Fruit fly (Drosophila melanogaster) whole organism: ENCODE results near the gene CG13117.

Experiments used
- CG8478 ChIP-seq: fragments of >200 bp; optimal IDR thresholded peaks from 2 replicates; lab custom pipeline; 2018; ENCODE audit warnings: inconsistent platforms
- Dll ChIP-seq: fragments of >200 bp; optimal IDR thresholded peaks from 2 replicates; lab custom pipeline; 2017
- EcR ChIP-seq, 2 experiments: fragments of >200 bp; optimal IDR thresholded peaks; 2 replicates each; lab custom pipeline; 2017; ENCODE audit warnings: missing biosample characterization in 2 of 2, missing genetic modification characterization in 2 of 2, missing genetic modification reagents in 2 of 2
- pan ChIP-seq: fragments of >200 bp; optimal IDR thresholded peaks from 2 replicates; lab custom pipeline; 2017
- psq ChIP-seq: fragments of >200 bp; optimal IDR thresholded peaks from 2 replicates; lab custom pipeline; 2017
- usp ChIP-seq: fragments of >200 bp; optimal IDR thresholded peaks from 2 replicates; lab custom pipeline; 2017; ENCODE audit warnings: missing biosample characterization, missing genetic modification characterization, mixed read lengths

CG13117 gene

dm6 chr2L:9700454-9700853 is 36.0 kb upstream of the CG13117 start, which contains the start of gene pelo:
Gene pelo (plus strand): TSS chr2L:9700810.
- no peak for TF ChIP-seq CG8478 (lab: Kevin White, UChicago)

- TF ChIP-seq CG8478 (lab: Kevin White, UChicago) (no peak), usp (GFP tag; lab: Kevin White, UChicago) (no peak), psq (lab: Kevin White, UChicago) (no peak), pan (lab: Kevin White, UChicago) (no peak), EcR (GFP tag; optimal IDR thresholded peaks at IDR 0.05; lab: Kevin White, UChicago) (no peak), Dll (lab: Kevin White, UChicago) (no peak)
Measured at dm6 chr2L:9703000-9703399, 33.4 kb upstream of the CG13117 start.

- TF ChIP-seq CG8478 (lab: Kevin White, UChicago) (no peak), psq (lab: Kevin White, UChicago) (no peak), EcR (GFP tag; optimal IDR thresholded peaks at IDR 0.05; lab: Kevin White, UChicago) (no peak), usp (GFP tag; lab: Kevin White, UChicago) (no peak), pan (lab: Kevin White, UChicago) (no peak), Dll (lab: Kevin White, UChicago) (no peak)
Measured at dm6 chr2L:9704343-9704742, 32.1 kb upstream of the CG13117 start.

- no peak for TF ChIP-seq pan (lab: Kevin White, UChicago)
- no peak for TF ChIP-seq psq (lab: Kevin White, UChicago)
- TF ChIP-seq EcR (GFP tag; optimal IDR thresholded peaks at IDR 0.05; lab: Kevin White, UChicago) = no peak
- TF ChIP-seq Dll (lab: Kevin White, UChicago) = no peak
- TF ChIP-seq CG8478 (lab: Kevin White, UChicago) = no peak
- TF ChIP-seq usp (GFP tag; lab: Kevin White, UChicago) = no peak
Measured at dm6 chr2L:9705291-9705690, 31.2 kb upstream of the CG13117 start.

dm6 chr2L:9705872-9706317 is 30.6 kb upstream of the CG13117 start, which contains the start of gene CG31710:
Gene CG31710 (minus strand): TSS chr2L:9705954.
- TF ChIP-seq EcR (GFP tag; optimal IDR thresholded peaks at IDR 0.05; lab: Kevin White, UChicago) (no peak), CG8478 (lab: Kevin White, UChicago) (no peak), Dll (lab: Kevin White, UChicago) (no peak), usp (GFP tag; lab: Kevin White, UChicago) (no peak), psq (lab: Kevin White, UChicago) (no peak), pan (lab: Kevin White, UChicago) (no peak)

- TF ChIP-seq usp (GFP tag; lab: Kevin White, UChicago) (no peak), psq (lab: Kevin White, UChicago) (no peak), pan (lab: Kevin White, UChicago) (no peak), Dll (lab: Kevin White, UChicago) (no peak), CG8478 (lab: Kevin White, UChicago) (no peak), EcR (GFP tag; optimal IDR thresholded peaks at IDR 0.05; lab: Kevin White, UChicago) (no peak)
Measured at dm6 chr2L:9707103-9707502, 29.3 kb upstream of the CG13117 start.

- TF ChIP-seq Dll (lab: Kevin White, UChicago) (no peak), pan (lab: Kevin White, UChicago) (no peak), psq (lab: Kevin White, UChicago) (no peak), CG8478 (lab: Kevin White, UChicago) (no peak), usp (GFP tag; lab: Kevin White, UChicago) (no peak), EcR (GFP tag; optimal IDR thresholded peaks at IDR 0.05; lab: Kevin White, UChicago) (no peak)
Measured at dm6 chr2L:9707514-9708094, 28.8 kb upstream of the CG13117 start.

dm6 chr2L:9711107-9711585 is 25.3 kb upstream of the CG13117 start, which contains the start of gene CG4364:
Gene CG4364 (minus strand): TSS chr2L:9711271.
- no peak for TF ChIP-seq usp (GFP tag; lab: Kevin White, UChicago)
- no peak for TF ChIP-seq EcR (GFP tag; optimal IDR thresholded peaks at IDR 0.05; lab: Kevin White, UChicago)
- TF ChIP-seq pan (lab: Kevin White, UChicago) = no peak
- TF ChIP-seq Dll (lab: Kevin White, UChicago) = no peak
- TF ChIP-seq CG8478 (lab: Kevin White, UChicago) = no peak

- TF ChIP-seq CG8478 (lab: Kevin White, UChicago) (no peak), Dll (lab: Kevin White, UChicago) (no peak), usp (GFP tag; lab: Kevin White, UChicago) (no peak), pan (lab: Kevin White, UChicago) (no peak), psq (lab: Kevin White, UChicago) (no peak), EcR (GFP tag; optimal IDR thresholded peaks at IDR 0.05; lab: Kevin White, UChicago) (no peak)
Measured at dm6 chr2L:9728791-9729190, 7.7 kb upstream of the CG13117 start.

- TF ChIP-seq EcR (GFP tag; optimal IDR thresholded peaks at IDR 0.05; lab: Kevin White, UChicago) (no peak), psq (lab: Kevin White, UChicago) (no peak), usp (GFP tag; lab: Kevin White, UChicago) (no peak), pan (lab: Kevin White, UChicago) (no peak), Dll (lab: Kevin White, UChicago) (no peak), CG8478 (lab: Kevin White, UChicago) (no peak)
Measured at dm6 chr2L:9729618-9730284, 6.7 kb upstream of the CG13117 start, which contains the start of gene CG13116. Gene CG13116 (plus strand): TSS chr2L:9729940.

dm6 chr2L:9731269-9731668 is 5.2 kb upstream of the CG13117 start:
- no peak for TF ChIP-seq psq (lab: Kevin White, UChicago)
- TF ChIP-seq usp (GFP tag; lab: Kevin White, UChicago) = no peak
- no peak for TF ChIP-seq Dll (lab: Kevin White, UChicago)
- TF ChIP-seq pan (lab: Kevin White, UChicago) = no peak
- no peak for TF ChIP-seq EcR (GFP tag; optimal IDR thresholded peaks at IDR 0.05; lab: Kevin White, UChicago)
- TF ChIP-seq CG8478 (lab: Kevin White, UChicago) = no peak
